Fruit fly (Drosophila melanogaster) ovary, adult (tissue): ENCODE measurements around the gene Agpat1.

Source experiments
- CG17801 ChIP-seq: fragments of 200-800 bp; optimal IDR thresholded peaks from 2 replicates; lab custom pipeline; 2019; ENCODE audit warnings: missing biosample characterization, mild to moderate bottlenecking, missing genetic modification characterization, moderate library complexity; ENCODE audit not compliant: partially characterized antibody

Gene Agpat1

DNA sequence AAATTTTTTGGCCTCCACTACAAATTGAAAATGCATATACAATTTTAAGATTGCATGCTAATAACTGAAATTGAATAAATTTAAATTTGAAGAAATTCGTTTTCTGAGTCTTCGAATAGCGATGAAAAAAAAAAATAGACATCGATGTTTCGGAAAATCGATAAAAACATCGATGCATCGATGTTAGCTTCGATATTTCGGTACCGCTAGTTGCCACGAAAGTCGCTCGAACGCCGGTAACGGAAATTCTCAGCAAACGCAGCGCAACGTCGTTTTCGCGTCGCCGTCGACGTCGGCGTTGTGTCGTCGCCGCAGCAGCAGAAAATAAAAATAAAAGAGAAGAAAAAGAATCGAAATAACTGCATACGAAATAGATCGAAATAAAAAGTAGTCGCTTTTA, at the start of gene Agpat1:
TSS of gene Agpat1 (plus strand) at position 191 of the 400 bp plus-strand sequence.
- no peak for TF ChIP-seq CG17801 (GFP tag; lab: Kevin White, UChicago)

DNA sequence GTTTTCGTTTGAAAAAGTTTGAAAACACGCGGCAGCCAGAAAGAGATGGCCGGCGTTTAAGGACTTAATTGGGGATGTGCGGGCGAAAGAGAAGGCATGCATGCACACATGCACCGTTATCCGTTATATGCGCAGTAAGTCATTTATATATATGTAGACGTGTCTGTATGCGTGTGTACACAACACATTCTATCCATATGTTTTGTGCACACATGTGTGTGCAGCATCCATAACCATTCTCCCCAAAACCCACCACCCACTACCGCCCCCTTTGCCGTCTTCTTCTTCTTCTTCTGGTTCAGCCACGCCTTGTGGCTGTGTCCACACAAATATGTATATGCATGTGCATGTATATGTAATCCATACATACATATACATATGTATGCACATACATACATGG, 46.4 kb upstream of the Agpat1 start:
- no peak for TF ChIP-seq CG17801 (GFP tag; lab: Kevin White, UChicago)

DNA sequence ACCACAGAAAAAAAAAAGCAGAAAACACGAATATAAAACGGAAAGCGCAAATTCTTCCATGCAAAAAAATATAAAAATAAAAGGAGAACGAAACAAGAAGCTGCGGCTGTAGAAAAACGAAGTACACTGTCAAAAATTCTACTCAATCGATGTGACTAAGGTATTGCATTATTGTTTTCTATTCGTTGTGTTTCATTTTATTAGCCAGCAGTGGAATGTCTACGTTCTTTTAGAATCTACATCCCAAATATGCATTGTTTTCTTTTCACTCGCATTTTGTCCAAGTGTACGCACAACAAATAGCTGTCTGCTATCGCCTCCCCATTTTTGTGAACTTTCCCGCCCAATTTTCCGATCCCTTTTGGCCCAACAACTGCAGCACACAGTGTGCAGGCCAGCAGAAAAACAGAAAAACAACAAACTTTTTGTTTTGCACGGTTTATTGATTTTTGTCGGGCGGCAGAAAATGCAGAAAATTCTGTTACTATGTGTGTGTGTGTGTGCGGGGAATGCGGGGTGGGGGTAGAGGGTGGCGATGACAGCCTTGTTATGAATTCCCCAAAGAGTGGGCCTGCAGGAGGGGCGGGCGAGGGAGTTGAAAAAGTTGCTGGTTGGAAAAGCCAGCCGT, 45.8 kb upstream of the Agpat1 start:
- peak; percentile 64 for TF ChIP-seq CG17801 (GFP tag; lab: Kevin White, UChicago)

DNA sequence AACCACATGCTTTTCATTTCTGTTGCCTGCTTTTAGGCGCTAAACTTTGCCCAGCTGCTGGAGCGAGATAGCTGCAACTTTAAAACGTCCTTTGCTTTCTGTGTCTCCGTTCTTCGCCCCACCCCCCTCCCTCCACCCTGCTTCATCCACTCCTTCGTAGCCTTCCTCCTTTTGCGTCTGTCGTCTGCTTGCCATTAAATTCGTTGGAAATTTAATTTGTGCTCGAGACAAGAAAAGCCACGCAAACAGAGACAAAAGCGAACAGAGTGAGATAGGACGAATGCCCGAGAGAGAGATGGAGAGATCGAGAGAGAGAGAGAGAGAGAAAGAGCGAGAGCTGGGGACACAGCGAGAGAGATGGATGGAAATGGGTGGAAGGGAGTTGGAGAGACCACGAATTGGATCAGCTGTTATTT, 45.1 kb upstream of the Agpat1 start:
- TF ChIP-seq CG17801 (GFP tag; lab: Kevin White, UChicago) = no peak

DNA sequence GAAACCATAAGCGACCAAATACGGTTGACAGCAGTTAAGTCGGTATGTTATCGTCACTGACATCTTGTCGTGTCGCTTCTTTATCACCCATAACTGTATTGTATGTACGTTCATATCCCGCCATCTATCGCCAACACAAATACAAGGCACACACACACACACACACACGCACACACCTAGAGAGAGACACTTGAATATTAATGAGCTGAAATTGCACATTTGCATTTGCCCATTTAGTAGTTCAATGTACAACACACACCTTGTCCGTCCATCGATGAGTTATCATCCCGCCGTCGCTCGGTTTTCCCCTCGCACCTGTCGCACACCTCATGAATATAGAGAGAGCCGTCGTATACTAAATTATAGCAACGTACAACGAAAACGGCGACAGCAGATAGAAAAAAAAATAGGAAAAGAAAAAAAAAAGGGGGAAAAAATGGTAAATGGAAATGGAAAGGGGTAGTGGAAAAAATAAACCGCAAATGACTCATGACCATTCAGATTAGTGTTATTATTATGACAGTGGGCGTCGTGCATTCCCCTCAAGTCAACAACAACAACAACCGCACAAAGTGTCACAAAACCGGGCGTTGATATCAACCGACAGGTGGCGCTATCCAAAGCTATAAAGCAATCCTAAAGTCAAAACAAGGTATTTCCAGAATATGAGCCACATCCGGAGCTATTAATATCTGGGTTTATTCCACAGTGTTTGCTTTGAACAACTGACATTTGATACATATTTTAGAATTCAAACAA, 43.8 kb upstream of the Agpat1 start:
- TF ChIP-seq CG17801 (GFP tag; lab: Kevin White, UChicago) = no peak

dm6 chrX:12722009-12722408, 43.1 kb upstream of the Agpat1 start:
- TF ChIP-seq CG17801 (GFP tag; lab: Kevin White, UChicago) = peak; percentile 21

DNA sequence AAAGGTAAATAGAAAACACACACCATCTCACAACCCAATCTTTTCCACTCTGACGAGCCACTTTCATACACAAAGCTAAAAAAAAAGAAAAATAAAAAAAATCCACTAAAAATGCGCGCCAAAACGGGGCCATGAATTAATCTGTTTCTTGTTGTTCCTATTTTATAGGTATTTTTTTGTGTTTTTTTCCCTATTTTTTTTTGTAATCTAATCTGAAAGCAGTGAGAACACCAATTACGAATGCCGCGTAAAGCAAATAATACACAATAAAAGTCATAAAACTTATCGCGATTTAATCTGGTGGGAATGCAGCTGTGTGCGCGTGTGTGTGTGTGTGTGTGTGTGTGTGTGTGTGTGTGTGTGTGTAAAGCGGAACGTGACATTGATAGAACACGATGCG, 41.7 kb upstream of the Agpat1 start:
- TF ChIP-seq CG17801 (GFP tag; lab: Kevin White, UChicago) = peak; percentile 1

DNA sequence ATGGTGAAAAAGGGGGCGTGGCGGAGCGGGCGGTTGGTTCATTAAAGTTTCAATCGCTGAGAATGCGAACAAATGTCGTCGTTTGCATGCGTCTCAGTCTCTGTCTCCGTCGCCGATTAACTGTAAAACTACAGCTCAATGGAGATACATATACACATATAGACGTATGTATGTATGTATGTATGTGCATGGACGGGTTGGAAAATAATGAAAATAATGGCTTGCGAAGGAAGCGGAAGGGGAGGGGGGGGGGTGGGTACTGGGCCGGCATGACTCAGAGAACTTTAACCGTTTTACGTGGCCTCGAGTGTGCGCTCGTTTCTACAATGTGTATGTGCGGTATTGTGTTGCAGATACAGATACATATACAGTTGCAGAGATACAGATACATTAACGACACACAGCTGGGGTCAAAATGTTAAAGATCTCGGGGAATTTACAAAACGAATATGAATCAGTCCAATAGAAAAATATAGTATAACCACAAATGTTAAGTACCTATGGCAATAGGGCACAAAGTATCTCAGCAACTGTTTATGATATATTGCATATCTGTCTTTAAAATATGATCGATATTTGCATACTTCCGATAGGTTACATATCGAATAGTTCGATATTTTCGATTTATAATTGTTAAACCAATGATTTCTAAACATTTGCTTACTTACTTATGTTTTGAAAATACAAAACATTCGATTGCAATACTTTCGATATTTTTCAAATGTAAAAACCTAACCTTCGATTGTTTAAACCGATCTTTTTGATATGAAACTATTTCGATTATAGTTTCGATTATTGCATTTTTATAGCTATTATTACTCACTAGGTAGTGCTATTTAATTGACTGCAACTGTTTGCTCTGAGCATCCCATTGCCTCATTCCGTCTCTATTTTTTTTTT, 40.5 kb upstream of the Agpat1 start:
- peak; percentile 22 for TF ChIP-seq CG17801 (GFP tag; lab: Kevin White, UChicago)

DNA sequence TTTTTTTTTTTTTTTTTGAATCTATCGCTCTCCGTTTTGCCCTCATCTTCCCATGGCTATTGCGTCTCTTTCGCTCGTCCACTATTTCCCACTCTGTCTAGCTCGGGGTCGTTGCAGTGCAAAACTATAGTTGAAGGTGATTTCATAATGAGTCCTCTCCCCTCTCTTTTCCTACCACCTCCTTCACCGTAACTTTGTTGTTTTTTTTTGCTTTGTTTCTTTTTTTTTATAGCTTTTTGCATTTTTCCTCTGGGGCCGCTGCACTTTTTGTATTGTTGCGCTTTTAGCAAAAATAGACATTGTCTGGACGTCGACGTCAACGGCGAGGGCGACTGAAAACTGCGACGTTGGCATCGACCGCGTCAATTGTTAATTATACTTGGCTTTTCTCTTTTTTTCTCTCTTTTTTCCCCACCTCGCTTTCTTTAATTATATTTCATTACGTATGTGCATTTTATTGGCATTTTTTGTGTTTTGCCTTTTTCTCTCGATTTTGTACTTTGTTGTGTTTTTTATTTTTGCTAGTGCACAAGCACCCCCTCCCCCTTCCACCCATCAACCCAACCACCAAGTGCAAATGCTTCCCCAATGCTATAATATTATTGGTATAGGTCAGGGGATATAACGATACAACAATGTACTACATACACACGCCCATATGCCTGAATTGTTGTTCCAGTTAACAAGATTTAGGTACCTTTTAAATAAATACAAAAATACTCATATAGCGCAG, 39.7 kb upstream of the Agpat1 start:
- peak; percentile 92 for TF ChIP-seq CG17801 (GFP tag; lab: Kevin White, UChicago)

DNA sequence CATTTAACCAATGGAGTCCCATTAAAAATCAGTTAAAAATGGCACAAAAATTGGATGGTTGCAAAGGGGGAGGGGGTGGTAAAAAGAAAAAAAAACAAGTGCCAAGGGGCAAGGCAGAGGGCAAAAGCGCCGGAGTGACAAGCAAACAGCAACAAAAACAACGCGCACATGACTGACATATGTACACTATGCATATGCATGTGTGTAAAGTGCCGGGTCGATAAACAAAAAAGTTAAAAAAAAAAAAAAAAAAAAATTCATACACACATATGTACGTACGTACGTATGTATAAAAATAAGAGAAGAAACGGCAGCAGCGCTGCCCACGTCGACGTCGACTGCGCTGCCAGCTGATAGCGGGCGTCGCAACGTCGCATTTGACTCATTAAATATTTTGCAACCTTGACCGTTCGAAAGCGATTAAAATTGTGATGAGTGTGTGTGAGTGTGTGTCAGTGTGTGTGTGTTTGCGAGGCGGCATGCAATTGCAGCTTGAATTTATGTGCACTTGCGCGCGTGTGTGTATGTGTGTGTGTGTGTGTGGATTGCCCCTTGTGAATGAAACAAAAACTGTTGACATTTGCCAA, 37.3 kb upstream of the Agpat1 start:
- TF ChIP-seq CG17801 (GFP tag; lab: Kevin White, UChicago) = peak; percentile 48

DNA sequence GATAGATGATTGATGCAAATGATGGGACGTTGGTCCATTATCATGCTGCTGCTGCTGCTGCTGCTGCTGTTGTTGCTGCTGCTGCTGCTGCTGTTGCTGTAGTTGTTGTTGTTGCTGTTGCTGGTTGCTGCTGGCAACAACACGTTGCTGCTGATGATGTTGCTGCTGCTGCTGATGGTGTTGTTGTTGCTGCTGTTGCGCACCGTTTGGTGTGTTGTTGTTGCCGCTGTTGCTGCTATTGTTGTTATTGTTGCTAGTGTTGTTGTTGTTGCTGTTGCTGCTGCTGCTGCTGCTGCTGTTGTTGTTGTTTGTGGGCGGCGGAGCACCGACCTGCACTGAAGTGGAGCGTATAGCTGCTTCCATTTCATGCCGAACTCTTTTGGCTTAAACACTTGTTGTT, 34.0 kb upstream of the Agpat1 start:
- no peak for TF ChIP-seq CG17801 (GFP tag; lab: Kevin White, UChicago)

dm6 chrX:12732486-12732885, 32.6 kb upstream of the Agpat1 start:
- TF ChIP-seq CG17801 (GFP tag; lab: Kevin White, UChicago) = no peak

DNA sequence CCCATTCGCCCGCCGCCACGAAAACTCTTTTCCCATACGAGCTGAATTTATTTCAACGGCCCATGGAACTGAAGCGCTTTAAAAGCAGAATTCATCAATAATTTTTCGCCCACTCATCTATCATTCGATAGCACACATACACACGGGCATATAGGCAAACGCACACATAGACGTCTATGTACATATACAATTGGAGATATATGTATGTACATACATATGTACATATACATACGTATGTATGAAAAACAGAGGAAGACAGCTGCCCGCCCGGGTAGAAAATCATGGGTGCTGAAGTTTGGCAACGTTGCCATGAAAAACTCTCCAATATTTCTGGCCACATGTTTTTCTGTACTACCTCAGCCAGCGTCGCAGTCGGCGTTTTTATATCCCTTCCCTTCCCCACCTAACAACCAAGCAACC, 31.3 kb upstream of the Agpat1 start:
- no peak for TF ChIP-seq CG17801 (GFP tag; lab: Kevin White, UChicago)

- TF ChIP-seq CG17801 (GFP tag; lab: Kevin White, UChicago) = no peak
Measured at dm6 chrX:12734354-12734709, 30.7 kb upstream of the Agpat1 start.
